Worm (Caenorhabditis elegans): ENCODE measurements around the gene lea-1.

DNA sequence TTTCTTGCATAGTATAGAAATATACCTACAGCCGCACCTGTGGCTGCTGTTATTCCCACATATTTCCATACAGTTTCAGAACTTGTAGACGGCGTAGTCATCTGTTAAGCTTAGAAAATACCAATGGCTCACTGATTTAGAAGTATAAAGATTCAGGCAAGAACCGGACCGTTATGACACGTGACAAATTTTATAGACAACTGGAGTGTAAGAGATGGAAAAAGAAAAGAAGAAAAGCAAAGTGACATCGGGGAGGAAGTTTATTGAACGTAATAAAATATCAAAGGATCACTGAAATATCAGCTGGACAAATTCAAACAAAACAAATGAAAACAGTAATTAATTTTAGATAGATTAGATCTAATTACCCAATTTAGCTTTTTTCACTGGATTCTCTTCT, 25.5 kb upstream of the lea-1 start, which contains the start of gene rmd-2:
- TF ChIP-seq ama-1 (optimal IDR thresholded peaks at IDR 0.05) (no peak), ztf-11 (tag; optimal IDR thresholded peaks at IDR 0.05) (no peak), lsy-2 (tag; optimal IDR thresholded peaks at IDR 0.05) (no peak), pha-4 (GFP tag; IDR thresholded peaks at IDR 0.05) (no peak), pha-4 (tag; optimal IDR thresholded peaks at IDR 0.05) (no peak), lin-39 (tag; optimal IDR thresholded peaks at IDR 0.05) (no peak), unc-62 (GFP tag; optimal IDR thresholded peaks at IDR 0.05 in 1 of 2) (no peak), unc-62 (tag; optimal IDR thresholded peaks at IDR 0.05) (no peak)

Measured in whole organism, L4 larva.